Fruit fly (Drosophila melanogaster): ENCODE measurements around the gene CapaR.

CapaR gene

DNA sequence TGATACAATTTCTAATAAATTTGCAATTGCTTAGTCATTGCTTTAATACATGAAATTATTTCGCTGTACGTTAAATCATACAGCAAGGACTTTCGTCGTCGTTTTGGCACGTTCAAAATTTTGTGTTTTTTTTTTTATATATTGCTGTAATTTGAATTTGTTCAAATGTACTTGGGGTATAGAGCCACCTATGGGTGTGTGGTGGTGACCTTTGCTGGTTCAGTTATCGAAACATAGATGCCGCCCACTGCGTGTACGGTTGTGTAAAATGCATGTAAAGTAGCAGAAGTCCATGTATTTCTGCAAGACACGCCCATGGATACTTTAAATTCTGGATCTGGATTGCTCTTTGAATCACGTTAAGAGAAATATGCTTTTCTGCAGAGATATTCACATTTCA lies 42.3 kb upstream of the CapaR start (continued):
- TF ChIP-seq Nf-YA (GFP tag; IDR thresholded peaks at IDR 0.05), result no peak
- TF ChIP-seq vvl (GFP tag; IDR thresholded peaks at IDR 0.05), result peak; percentile 71; the same call in 1 of the 2 replicates
- TF ChIP-seq knrl (GFP tag; IDR thresholded peaks at IDR 0.05; ENCODE audit: partially characterized antibody), result peak; percentile 66; the same call in 2 of the 3 replicates
- TF ChIP-seq CG3065 (GFP tag; optimal IDR thresholded peaks at IDR 0.05), result peak; percentile 96
- TF ChIP-seq kni (GFP tag; optimal IDR thresholded peaks at IDR 0.05), result no peak
- TF ChIP-seq CG5245 (GFP tag; optimal IDR thresholded peaks at IDR 0.05), result peak; percentile 75
- peak; percentile 19 for TF ChIP-seq CG15601 (tag; optimal IDR thresholded peaks at IDR 0.05)
- TF ChIP-seq fd96Cb (tag; optimal IDR thresholded peaks at IDR 0.05), result peak; percentile 28
- TF ChIP-seq Usf (GFP tag; optimal IDR thresholded peaks at IDR 0.05), result no peak
- peak; percentile 2 for TF ChIP-seq Bteb2 (GFP tag; optimal IDR thresholded peaks at IDR 0.05)
- TF ChIP-seq vnd (GFP tag; IDR thresholded peaks at IDR 0.05; ENCODE audit: partially characterized antibody), result 0 out of 3 replicates have a peak, but pooled peaks have one; percentile 48
- TF ChIP-seq Mrtf (GFP tag; IDR thresholded peaks at IDR 0.05), result peak; percentile 67
- peak; percentile 72 for TF ChIP-seq Jarid2 (GFP tag; optimal IDR thresholded peaks at IDR 0.05)
- TF ChIP-seq vfl (GFP tag; optimal IDR thresholded peaks at IDR 0.05), result peak; percentile 14
- TF ChIP-seq CG6791 (GFP tag; IDR thresholded peaks at IDR 0.05; ENCODE audit: partially characterized antibody), result peak; percentile 77
- TF ChIP-seq CG3847 (GFP tag; IDR thresholded peaks at IDR 0.05), result peak; percentile 54
- TF ChIP-seq CTCF (GFP tag; optimal IDR thresholded peaks at IDR 0.05), result peak; percentile 100
- TF ChIP-seq ems (GFP tag; optimal IDR thresholded peaks at IDR 0.05), result peak; percentile 18
- TF ChIP-seq dati (GFP tag; IDR thresholded peaks at IDR 0.05), result no peak
- TF ChIP-seq CG13287 (GFP tag; IDR thresholded peaks at IDR 0.05; ENCODE audit: partially characterized antibody), result peak; percentile 39; the same call in 1 of the 2 replicates
- TF ChIP-seq CG10209 (GFP tag; optimal IDR thresholded peaks at IDR 0.05), result peak; percentile 16
- peak; percentile 66; the same call in 2 of the 3 replicates for TF ChIP-seq ken (GFP tag; IDR thresholded peaks at IDR 0.05)
- peak; percentile 13 for TF ChIP-seq jing (GFP tag; optimal IDR thresholded peaks at IDR 0.05)
- TF ChIP-seq B-H1 (GFP tag; IDR thresholded peaks at IDR 0.05), result no peak
- TF ChIP-seq ash1 (GFP tag; optimal IDR thresholded peaks at IDR 0.05), result peak; percentile 1
- TF ChIP-seq chif (GFP tag; optimal IDR thresholded peaks at IDR 0.05), result peak; percentile 40 to 93
- peak; percentile 51 for TF ChIP-seq CG17829 (tag; optimal IDR thresholded peaks at IDR 0.05)
- TF ChIP-seq Dip2 (GFP tag; IDR thresholded peaks at IDR 0.05), result peak; percentile 99
- no peak for TF ChIP-seq MBD-R2 (GFP tag; IDR thresholded peaks at IDR 0.05)
- TF ChIP-seq CG14710 (tag; optimal IDR thresholded peaks at IDR 0.05), result peak; percentile 32
- TF ChIP-seq oc (tag; optimal IDR thresholded peaks at IDR 0.05), result no peak
- TF ChIP-seq ERR (GFP tag; optimal IDR thresholded peaks at IDR 0.05), result peak; percentile 32
- TF ChIP-seq p53 (GFP tag; optimal IDR thresholded peaks at IDR 0.05), result peak; percentile 70
- TF ChIP-seq Stat92E (GFP tag; optimal IDR thresholded peaks at IDR 0.05), result peak in 1 of 3 experiments; percentile 18
- TF ChIP-seq mld (GFP tag; IDR thresholded peaks at IDR 0.05; ENCODE audit: partially characterized antibody), result no peak
- TF ChIP-seq disco-r (GFP tag; optimal IDR thresholded peaks at IDR 0.05), result peak; percentile 28
- TF ChIP-seq pb (GFP tag; optimal IDR thresholded peaks at IDR 0.05), result peak; percentile 56
- TF ChIP-seq CG9215 (GFP tag; IDR thresholded peaks at IDR 0.05), result peak; percentile 52; the same call in 1 of the 2 replicates
- peak; percentile 51 for TF ChIP-seq her (GFP tag; optimal IDR thresholded peaks at IDR 0.05)
- TF ChIP-seq CG18619 (GFP tag; optimal IDR thresholded peaks at IDR 0.05), result peak; percentile 4
- TF ChIP-seq Chrac-16 (GFP tag; optimal IDR thresholded peaks at IDR 0.05), result peak; percentile 80
- peak; percentile 54 for TF ChIP-seq chn (GFP tag; optimal IDR thresholded peaks at IDR 0.05)
- peak; percentile 52 for TF ChIP-seq Hmr (GFP tag; optimal IDR thresholded peaks at IDR 0.05)
- TF ChIP-seq CG16813 (GFP tag; IDR thresholded peaks at IDR 0.05; ENCODE audit: partially characterized antibody), result peak; percentile 54; the same call in 2 of the 3 replicates
- TF ChIP-seq Camta (GFP tag; optimal IDR thresholded peaks at IDR 0.05), result peak; percentile 66
- TF ChIP-seq Max (GFP tag; optimal IDR thresholded peaks at IDR 0.05), result peak; percentile 16
- peak; percentile 44 for TF ChIP-seq CG1792 (GFP tag; optimal IDR thresholded peaks at IDR 0.05)
- TF ChIP-seq stc (GFP tag; IDR thresholded peaks at IDR 0.05), result 0 out of 2 replicates have a peak, but pooled peaks have one; percentile 12
- TF ChIP-seq CG12391 (tag; optimal IDR thresholded peaks at IDR 0.05), result peak; percentile 24
- TF ChIP-seq CG6654 (GFP tag; optimal IDR thresholded peaks at IDR 0.05), result no peak

All from whole organism, embryonic.